Fruit fly (Drosophila melanogaster): ENCODE data around the gene CG42327.

The CG42327 gene

dm6 chr3R:11613252-11614036, 42.5 kb upstream of the CG42327 start (continued):
- TF ChIP-seq CG5245 (GFP tag; optimal IDR thresholded peaks at IDR 0.05) (peak; percentile 83), pzg (GFP tag; optimal IDR thresholded peaks at IDR 0.05) (peak; percentile 24), Dbx (GFP tag; IDR thresholded peaks at IDR 0.05) (peak; percentile 79), CG3281 (GFP tag; optimal IDR thresholded peaks at IDR 0.05) (no peak), fd3F (GFP tag; optimal IDR thresholded peaks at IDR 0.05) (peak; percentile 43), CG34224 (GFP tag; IDR thresholded peaks at IDR 0.05; ENCODE audit: partially characterized antibody) (no peak), Dip2 (GFP tag; IDR thresholded peaks at IDR 0.05) (peak; percentile 87), CG3847 (GFP tag; IDR thresholded peaks at IDR 0.05) (peak; percentile 67), YL-1 (GFP tag; optimal IDR thresholded peaks at IDR 0.05) (peak; percentile 16), CG8359 (GFP tag; optimal IDR thresholded peaks at IDR 0.05; ENCODE audit: borderline replicate concordance) (no peak), Atf6 (GFP tag; IDR thresholded peaks at IDR 0.05) (no peak), peb (GFP tag; IDR thresholded peaks at IDR 0.05) (no peak), Aef1 (GFP tag; IDR thresholded peaks at IDR 0.05) (peak; percentile 62), luna (GFP tag; optimal IDR thresholded peaks at IDR 0.05) (no peak), nerfin-2 (GFP tag; IDR thresholded peaks at IDR 0.05; ENCODE audit: partially characterized antibody) (no peak), CG2129 (GFP tag; IDR thresholded peaks at IDR 0.05; ENCODE audit: partially characterized antibody) (no peak), CG14965 (GFP tag; optimal IDR thresholded peaks at IDR 0.05; ENCODE audit: borderline replicate concordance) (peak; percentile 45), fd64A (GFP tag; optimal IDR thresholded peaks at IDR 0.05) (no peak), CG18599 (GFP tag; optimal IDR thresholded peaks at IDR 0.05) (no peak), disco-r (GFP tag; optimal IDR thresholded peaks at IDR 0.05) (no peak), NfI (GFP tag; optimal IDR thresholded peaks at IDR 0.05) (peak; percentile 64), Usf (GFP tag; optimal IDR thresholded peaks at IDR 0.05) (no peak), CG2678 (tag; optimal IDR thresholded peaks at IDR 0.05) (no peak), Ets65A (GFP tag) (peak; percentile 98), CG10654 (GFP tag; optimal IDR thresholded peaks at IDR 0.05) (peak; percentile 15), pita (GFP tag; optimal IDR thresholded peaks at IDR 0.05) (peak; percentile 54), CG33213 (GFP tag; optimal IDR thresholded peaks at IDR 0.05) (peak; percentile 84), bab2 (GFP tag; optimal IDR thresholded peaks at IDR 0.05) (peak; percentile 76), CG7372 (GFP tag; IDR thresholded peaks at IDR 0.05) (peak; percentile 55; the same call in 1 of the 2 replicates), crol (GFP tag; IDR thresholded peaks at IDR 0.05) (no peak; the same call in 1 of the 2 replicates), Ets97D (GFP tag; optimal IDR thresholded peaks at IDR 0.05) (peak; percentile 50), CG11696 (GFP tag; IDR thresholded peaks at IDR 0.05) (no peak), vvl (GFP tag; IDR thresholded peaks at IDR 0.05) (peak; percentile 82), CG17912 (GFP tag; optimal IDR thresholded peaks at IDR 0.05) (no peak), crp (GFP tag; optimal IDR thresholded peaks at IDR 0.05) (no peak), CG33557 (GFP tag; optimal IDR thresholded peaks at IDR 0.05) (peak; percentile 50), az2 (GFP tag; optimal IDR thresholded peaks at IDR 0.05) (peak; percentile 76), hkb (optimal IDR thresholded peaks at IDR 0.05) (peak; percentile 64), hkb (GFP tag; IDR thresholded peaks at IDR 0.05) (no peak), pum (GFP tag; optimal IDR thresholded peaks at IDR 0.05) (peak; percentile 49), CG2202 (tag; optimal IDR thresholded peaks at IDR 0.05) (peak; percentile 33), Bgb (GFP tag; IDR thresholded peaks at IDR 0.05; ENCODE audit: partially characterized antibody) (peak; percentile 84), Optix (GFP tag; IDR thresholded peaks at IDR 0.05) (0 out of 3 replicates have a peak, but pooled peaks have one; percentile 36), eve (GFP tag; optimal IDR thresholded peaks at IDR 0.05) (peak in 1 of 2 experiments; percentile 18), twi (tag; optimal IDR thresholded peaks at IDR 0.05) (peak; percentile 32), aop (GFP tag; IDR thresholded peaks at IDR 0.05) (no peak), trem (tag; optimal IDR thresholded peaks at IDR 0.05) (peak; percentile 60), dati (GFP tag; IDR thresholded peaks at IDR 0.05) (no peak), fu2 (GFP tag; optimal IDR thresholded peaks at IDR 0.05) (peak; percentile 26)
